Fruit fly (Drosophila melanogaster): ENCODE data around the gene CG15930.

- TF ChIP-seq kay (GFP tag; ENCODE audit: borderline replicate concordance) (no peak), bab1 (GFP tag; optimal IDR thresholded peaks at IDR 0.05) (no peak), CG7045 (GFP tag; optimal IDR thresholded peaks at IDR 0.05) (no peak), ovo (GFP tag; optimal IDR thresholded peaks at IDR 0.05) (no peak), cic (GFP tag; optimal IDR thresholded peaks at IDR 0.05) (no peak), CG1620 (GFP tag; optimal IDR thresholded peaks at IDR 0.05) (no peak), CG14711 (tag; optimal IDR thresholded peaks at IDR 0.05) (no peak), CG5204 (GFP tag; optimal IDR thresholded peaks at IDR 0.05) (no peak), cnc (optimal IDR thresholded peaks at IDR 0.05) (no peak), Crg-1 (GFP tag; optimal IDR thresholded peaks at IDR 0.05) (no peak), tj (GFP tag; optimal IDR thresholded peaks at IDR 0.05) (no peak), CG12768 (GFP tag; optimal IDR thresholded peaks at IDR 0.05) (no peak), CG7101 (tag; optimal IDR thresholded peaks at IDR 0.05) (no peak), Mnt (GFP tag; optimal IDR thresholded peaks at IDR 0.05) (no peak)
Measured at dm6 chrX:5305591-5305990, 11.5 kb downstream of the CG15930 start, which contains the start of gene CG3323.
